Fruit fly (Drosophila melanogaster): ENCODE data around the gene hwt.

Gene hwt

DNA sequence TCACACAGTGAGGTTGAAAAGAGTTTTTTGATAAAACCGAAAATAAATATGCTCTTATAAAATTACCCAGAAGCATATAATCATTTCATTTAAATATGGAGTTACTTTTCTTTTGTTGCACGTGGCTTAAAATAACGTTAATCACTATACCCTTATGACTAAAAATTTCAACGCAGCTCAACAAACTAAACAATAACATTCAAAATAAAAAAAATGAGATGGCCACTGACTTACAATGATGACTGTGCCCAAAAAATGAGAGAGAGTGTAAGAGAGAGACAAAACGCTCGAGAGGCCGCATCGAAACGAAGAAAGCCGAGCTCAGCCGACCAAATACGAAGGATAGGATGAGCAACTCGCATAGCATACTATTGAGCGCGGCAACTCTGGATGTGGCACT lies 20.6 kb downstream of the hwt start (continued):
- TF ChIP-seq CG43689 (GFP tag; IDR thresholded peaks at IDR 0.05) (no peak), CG10431 (GFP tag; optimal IDR thresholded peaks at IDR 0.05) (no peak), CG16813 (GFP tag; IDR thresholded peaks at IDR 0.05; ENCODE audit: partially characterized antibody) (no peak), B-H2 (GFP tag; optimal IDR thresholded peaks at IDR 0.05) (peak; percentile 35), fd3F (GFP tag; optimal IDR thresholded peaks at IDR 0.05) (peak; percentile 31), zfh2 (GFP tag; optimal IDR thresholded peaks at IDR 0.05) (peak; percentile 21), CG8765 (GFP tag; IDR thresholded peaks at IDR 0.05) (no peak), CG13775 (GFP tag; optimal IDR thresholded peaks at IDR 0.05) (no peak), HmgZ (tag; optimal IDR thresholded peaks at IDR 0.05) (no peak), tx (GFP tag; optimal IDR thresholded peaks at IDR 0.05) (no peak), Ravus (GFP tag; IDR thresholded peaks at IDR 0.05) (no peak), sens (GFP tag) (peak; percentile 83), Max (GFP tag; optimal IDR thresholded peaks at IDR 0.05) (no peak), sr (GFP tag; IDR thresholded peaks at IDR 0.05) (no peak), Fer2 (tag; optimal IDR thresholded peaks at IDR 0.05) (no peak), jigr1 (GFP tag; IDR thresholded peaks at IDR 0.05) (no peak), pho (GFP tag; optimal IDR thresholded peaks at IDR 0.05) (no peak), abd-A (tag; optimal IDR thresholded peaks at IDR 0.05) (no peak), ci (GFP tag; IDR thresholded peaks at IDR 0.05) (no peak), gcm2 (GFP tag; optimal IDR thresholded peaks at IDR 0.05) (no peak), Ada2b (GFP tag; IDR thresholded peaks at IDR 0.05) (no peak), hth (optimal IDR thresholded peaks at IDR 0.05) (no peak), chif (GFP tag; optimal IDR thresholded peaks at IDR 0.05) (peak; percentile 16 to 53), Optix (GFP tag; IDR thresholded peaks at IDR 0.05) (no peak), CoRest (tag; optimal IDR thresholded peaks at IDR 0.05) (peak; percentile 25), ranshi (GFP tag; IDR thresholded peaks at IDR 0.05) (no peak), Rx (GFP tag; IDR thresholded peaks at IDR 0.05) (no peak), Stat92E (GFP tag; optimal IDR thresholded peaks at IDR 0.05) (no peak), HLHmδ (GFP tag; optimal IDR thresholded peaks at IDR 0.05) (no peak), ATbp (GFP tag; optimal IDR thresholded peaks at IDR 0.05) (peak; percentile 55), CG15601 (tag; optimal IDR thresholded peaks at IDR 0.05) (peak; percentile 8), Abd-B (GFP tag; optimal IDR thresholded peaks at IDR 0.05) (no peak), seq (GFP tag; IDR thresholded peaks at IDR 0.05) (no peak), CG32767 (GFP tag; IDR thresholded peaks at IDR 0.05) (0 out of 2 replicates have a peak, but pooled peaks have one; percentile 28), Dref (GFP tag; IDR thresholded peaks at IDR 0.05) (no peak), Dad (GFP tag; optimal IDR thresholded peaks at IDR 0.05) (no peak), Kr (GFP tag; optimal IDR thresholded peaks at IDR 0.05) (no peak), cg (GFP tag; optimal IDR thresholded peaks at IDR 0.05) (no peak), Side (GFP tag; optimal IDR thresholded peaks at IDR 0.05) (no peak), Hand (GFP tag; optimal IDR thresholded peaks at IDR 0.05) (peak; percentile 42), CG8281 (tag; optimal IDR thresholded peaks at IDR 0.05) (no peak), slou (GFP tag; optimal IDR thresholded peaks at IDR 0.05) (no peak), org-1 (GFP tag; optimal IDR thresholded peaks at IDR 0.05) (no peak), CG9817 (tag; optimal IDR thresholded peaks at IDR 0.05) (peak; percentile 42), gsb (GFP tag; IDR thresholded peaks at IDR 0.05) (no peak), nmo (GFP tag; optimal IDR thresholded peaks at IDR 0.05) (no peak), z (GFP tag; IDR thresholded peaks at IDR 0.05) (no peak), CG11398 (GFP tag; optimal IDR thresholded peaks at IDR 0.05) (no peak), CG18764 (GFP tag; optimal IDR thresholded peaks at IDR 0.05) (no peak), CG6683 (GFP tag; optimal IDR thresholded peaks at IDR 0.05) (no peak), odd (GFP tag; optimal IDR thresholded peaks at IDR 0.05) (no peak), BEAF-32 (GFP tag; optimal IDR thresholded peaks at IDR 0.05) (no peak)
